Worm (Caenorhabditis elegans) whole organism, L2 larva: ENCODE data around the gene npr-39.

Experiments used
- C34F6.9 ChIP-seq: fragments of 150-350 bp; optimal IDR thresholded peaks from 2 replicates; lab custom pipeline; 2014; ENCODE audit warnings: missing biosample characterization, missing genetic modification characterization
- F13H6.1 ChIP-seq: sonication (generic microtip); optimal IDR thresholded peaks from 2 replicates; lab custom pipeline; 2016; ENCODE audit warnings: missing genetic modification characterization, missing compliant biosample characterization
- Y55F3AM.14 ChIP-seq: fragments of 200-800 bp; sonication (Bioruptor generic); optimal IDR thresholded peaks from 2 replicates; lab custom pipeline; 2018; ENCODE audit warnings: mild to moderate bottlenecking, missing genetic modification characterization, missing compliant biosample characterization
- alr-1 ChIP-seq: fragments of 150-350 bp; optimal IDR thresholded peaks from 2 replicates; lab custom pipeline; 2014; ENCODE audit warnings: missing biosample characterization, missing genetic modification characterization
- aly-2 ChIP-seq: fragments of 150-350 bp; optimal IDR thresholded peaks from 2 replicates; lab custom pipeline; 2014; ENCODE audit warnings: missing biosample characterization, missing genetic modification characterization
- blmp-1 ChIP-seq: sonication (generic microtip); optimal IDR thresholded peaks from 2 replicates; lab custom pipeline; 2017; ENCODE audit warnings: missing genetic modification characterization, mild to moderate bottlenecking, missing compliant biosample characterization, antibody characterized with exemption, moderate library complexity; ENCODE audit not compliant: insufficient read depth
- ceh-16 ChIP-seq: fragments of 150-350 bp; optimal IDR thresholded peaks from 2 replicates; lab custom pipeline; 2014; ENCODE audit warnings: missing biosample characterization, missing genetic modification characterization
- ceh-82 ChIP-seq: fragments of 150-350 bp; optimal IDR thresholded peaks from 2 replicates; lab custom pipeline; 2014; ENCODE audit warnings: missing biosample characterization, missing genetic modification characterization
- crh-2 ChIP-seq: sonication (generic microtip); optimal IDR thresholded peaks from 2 replicates; lab custom pipeline; 2017; ENCODE audit warnings: missing biosample characterization, missing genetic modification characterization
- dmd-4 ChIP-seq: sonication (generic microtip); optimal IDR thresholded peaks from 2 replicates; lab custom pipeline; 2017; ENCODE audit warnings: missing biosample characterization, missing genetic modification characterization
- egl-27 ChIP-seq: sonication (generic microtip); optimal IDR thresholded peaks from 3 replicates; lab custom pipeline; 2017; ENCODE audit warnings: missing biosample characterization, missing genetic modification reagents, missing genetic modification characterization
- elt-1 ChIP-seq: fragments of 150-350 bp; optimal IDR thresholded peaks from 2 replicates; lab custom pipeline; 2014; ENCODE audit warnings: missing biosample characterization, missing genetic modification characterization
- fos-1 ChIP-seq: fragments of 150-350 bp; optimal IDR thresholded peaks from 2 replicates; lab custom pipeline; 2014; ENCODE audit warnings: missing biosample characterization, missing genetic modification characterization
- gmeb-1 ChIP-seq: fragments of 150-350 bp; optimal IDR thresholded peaks from 2 replicates; lab custom pipeline; 2014; ENCODE audit warnings: missing biosample characterization, missing genetic modification characterization
- lin-11 ChIP-seq: fragments of 150-350 bp; sonication (generic microtip); optimal IDR thresholded peaks from 2 replicates; lab custom pipeline; 2014; ENCODE audit warnings: missing biosample characterization, missing genetic modification characterization, inconsistent platforms, mixed read lengths
- lin-13 ChIP-seq: fragments of 150-350 bp; optimal IDR thresholded peaks from 2 replicates; lab custom pipeline; 2014; ENCODE audit warnings: missing biosample characterization, missing genetic modification reagents, missing genetic modification characterization
- lin-39 ChIP-seq: fragments of 150-350 bp; optimal IDR thresholded peaks from 2 replicates; lab custom pipeline; 2014; ENCODE audit warnings: missing biosample characterization, missing genetic modification reagents, missing genetic modification characterization
- lsy-2 ChIP-seq, 2 experiments: fragments of 150-350 bp in 1 of 2; sonication (generic microtip) in 1 of 2; optimal IDR thresholded peaks; 2 replicates each; lab custom pipeline; 2014 to 2017; ENCODE audit warnings: missing biosample characterization in 2 of 2, missing genetic modification characterization in 2 of 2
- mab-5 ChIP-seq: fragments of 150-350 bp; optimal IDR thresholded peaks from 2 replicates; lab custom pipeline; 2014; ENCODE audit warnings: missing biosample characterization, missing genetic modification characterization
- mbf-1 ChIP-seq: sonication (generic microtip); optimal IDR thresholded peaks from 2 replicates; lab custom pipeline; 2017; ENCODE audit warnings: missing biosample characterization, missing genetic modification characterization
- mdl-1 ChIP-seq, 2 experiments: fragments of 150-350 bp in 1 of 2; sonication (generic microtip) in 1 of 2; optimal IDR thresholded peaks; 2 replicates each; lab custom pipeline; 2017; ENCODE audit warnings: missing biosample characterization in 2 of 2, missing genetic modification characterization in 2 of 2
- nhr-10 ChIP-seq: sonication (generic microtip); optimal IDR thresholded peaks from 2 replicates; lab custom pipeline; 2017; ENCODE audit warnings: missing biosample characterization, missing genetic modification characterization
- nhr-129 ChIP-seq: fragments of 150-350 bp; optimal IDR thresholded peaks from 2 replicates; lab custom pipeline; 2014; ENCODE audit warnings: missing biosample characterization, missing genetic modification characterization
- nhr-21 ChIP-seq: fragments of 150-350 bp; optimal IDR thresholded peaks from 2 replicates; lab custom pipeline; 2014; ENCODE audit warnings: missing biosample characterization, missing genetic modification characterization
- nhr-23 ChIP-seq: fragments of 150-350 bp; optimal IDR thresholded peaks from 2 replicates; lab custom pipeline; 2014; ENCODE audit warnings: missing biosample characterization, missing genetic modification reagents, missing genetic modification characterization
- nhr-25 ChIP-seq: fragments of 150-350 bp; sonication (generic microtip); optimal IDR thresholded peaks from 3 replicates; lab custom pipeline; 2014; ENCODE audit warnings: missing biosample characterization, missing genetic modification characterization
- nhr-6 ChIP-seq: fragments of 150-350 bp; optimal IDR thresholded peaks from 2 replicates; lab custom pipeline; 2014; ENCODE audit warnings: missing biosample characterization, missing genetic modification characterization
- peb-1 ChIP-seq: fragments of 150-350 bp; optimal IDR thresholded peaks from 2 replicates; lab custom pipeline; 2014; ENCODE audit warnings: missing biosample characterization, missing genetic modification characterization
- sem-4 ChIP-seq: fragments of 150-350 bp; optimal IDR thresholded peaks from 2 replicates; lab custom pipeline; 2014; ENCODE audit warnings: missing biosample characterization, missing genetic modification reagents, missing genetic modification characterization
- skn-1 ChIP-seq: sonication (generic microtip); optimal IDR thresholded peaks from 2 replicates; lab custom pipeline; 2017; ENCODE audit warnings: missing biosample characterization, missing genetic modification characterization
- sma-3 ChIP-seq: sonication (generic microtip); optimal IDR thresholded peaks from 2 replicates; lab custom pipeline; 2016; ENCODE audit warnings: missing genetic modification reagents, missing genetic modification characterization, missing compliant biosample characterization
- sma-9 ChIP-seq, 2 experiments: fragments of 150-350 bp in 1 of 2; sonication (generic microtip) in 1 of 2; optimal IDR thresholded peaks; 2 replicates each; lab custom pipeline; 2014 to 2016; ENCODE audit warnings: missing genetic modification characterization in 2 of 2, mild to moderate bottlenecking in 1 of 2, missing biosample characterization in 1 of 2, missing compliant biosample characterization in 1 of 2, missing genetic modification reagents in 1 of 2, moderate library complexity in 1 of 2
- snpc-4 ChIP-seq: fragments of 150-350 bp; optimal IDR thresholded peaks from 2 replicates; lab custom pipeline; 2014; ENCODE audit warnings: missing biosample characterization, missing genetic modification characterization
- unc-39 ChIP-seq: fragments of 150-350 bp; optimal IDR thresholded peaks from 2 replicates; lab custom pipeline; 2014; ENCODE audit warnings: missing biosample characterization, missing genetic modification characterization
- unc-55 ChIP-seq: fragments of 150-350 bp; sonication (generic microtip); optimal IDR thresholded peaks from 3 replicates; lab custom pipeline; 2014; ENCODE audit warnings: missing biosample characterization, missing genetic modification reagents, missing genetic modification characterization
- ztf-1 ChIP-seq: fragments of 200-800 bp; sonication (Bioruptor generic); conservative IDR thresholded peaks from 2 replicates; pipeline ENCODE4 v1.3.6; 2022; ENCODE audit warnings: missing genetic modification characterization, missing compliant biosample characterization
- ztf-11 ChIP-seq: sonication (generic microtip); optimal IDR thresholded peaks from 2 replicates; lab custom pipeline; 2017; ENCODE audit warnings: missing biosample characterization, missing genetic modification characterization

npr-39 gene

ce11 chrV:10036275-10036674, 30.6 kb upstream of the npr-39 start, which contains the start of gene T06E8.2:
Gene T06E8.2, minus strand, starts transcription at chrV:10036413.
- peak; percentile 53 for TF ChIP-seq egl-27
- peak; percentile 7 for TF ChIP-seq nhr-25 (tag; lab: Kevin White, UChicago)
- no peak for TF ChIP-seq elt-1
- TF ChIP-seq alr-1 (tag; lab: Kevin White, UChicago), result no peak
- TF ChIP-seq nhr-10 (tag; lab: Kevin White, UChicago), result no peak
- TF ChIP-seq unc-39 (tag; lab: Kevin White, UChicago), result no peak
- peak; percentile 85 for TF ChIP-seq F13H6.1
- no peak for TF ChIP-seq nhr-23 (tag; lab: Kevin White, UChicago)
- no peak for TF ChIP-seq gmeb-1
- no peak for TF ChIP-seq fos-1 (tag; lab: Kevin White, UChicago)
- TF ChIP-seq sma-3 (GFP tag; lab: Kevin White, UChicago), result peak; percentile 43
- no peak for TF ChIP-seq skn-1
- peak; percentile 33 for TF ChIP-seq snpc-4 (tag; lab: Kevin White, UChicago)
- TF ChIP-seq lsy-2 (tag; optimal IDR thresholded peaks at IDR 0.05; lab: Kevin White, UChicago), result peak in 1 of 2 experiments; percentile 69
- peak; percentile 66 for TF ChIP-seq nhr-129 (tag; lab: Kevin White, UChicago)
- no peak for TF ChIP-seq crh-2 (tag; lab: Kevin White, UChicago)
- no peak for TF ChIP-seq mdl-1 (tag; optimal IDR thresholded peaks at IDR 0.05; lab: Kevin White, UChicago)
- peak; percentile 84 for TF ChIP-seq sma-9 (GFP tag; optimal IDR thresholded peaks at IDR 0.05; lab: Kevin White, UChicago)
- no peak for TF ChIP-seq sma-9 (tag; optimal IDR thresholded peaks at IDR 0.05; lab: Kevin White, UChicago)
- TF ChIP-seq peb-1 (tag; lab: Kevin White, UChicago), result peak; percentile 41
- peak; percentile 27 for TF ChIP-seq sem-4 (tag; lab: Kevin White, UChicago)
- peak; percentile 50 for TF ChIP-seq C34F6.9 (tag; lab: Kevin White, UChicago)
- TF ChIP-seq ztf-1 (GFP tag; lab: Robert Waterston, UW), result no peak
- TF ChIP-seq lin-39 (tag; lab: Kevin White, UChicago), result no peak

DNA sequence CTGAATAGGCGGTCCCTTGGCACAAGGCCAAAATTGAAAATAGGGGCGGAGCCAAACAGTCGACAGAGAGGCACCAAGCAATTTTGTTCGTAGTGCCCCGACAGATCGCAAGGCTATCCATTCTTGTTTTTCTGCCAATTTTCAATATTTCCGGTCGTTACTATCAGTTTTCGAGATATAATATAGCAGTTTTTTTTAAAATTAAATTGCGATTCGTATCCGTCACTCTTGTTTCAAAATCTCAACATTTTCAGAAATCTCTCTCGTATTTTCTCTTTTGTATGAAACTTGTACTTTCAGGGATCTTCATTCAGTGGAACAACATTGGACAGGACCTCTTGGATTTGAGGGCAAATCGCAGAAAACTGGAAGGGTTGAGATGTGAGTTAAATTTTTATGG, 29.8 kb upstream of the npr-39 start, which contains the start of gene F57A8.1:
TSS of gene F57A8.1 (plus strand) at position 301 of the 400 bp plus-strand sequence.
- TF ChIP-seq unc-55, result no peak
- TF ChIP-seq sma-9 (GFP tag; optimal IDR thresholded peaks at IDR 0.05; lab: Kevin White, UChicago), result no peak
- TF ChIP-seq sma-9 (tag; optimal IDR thresholded peaks at IDR 0.05; lab: Kevin White, UChicago), result no peak
- TF ChIP-seq peb-1 (tag; lab: Kevin White, UChicago), result no peak

DNA sequence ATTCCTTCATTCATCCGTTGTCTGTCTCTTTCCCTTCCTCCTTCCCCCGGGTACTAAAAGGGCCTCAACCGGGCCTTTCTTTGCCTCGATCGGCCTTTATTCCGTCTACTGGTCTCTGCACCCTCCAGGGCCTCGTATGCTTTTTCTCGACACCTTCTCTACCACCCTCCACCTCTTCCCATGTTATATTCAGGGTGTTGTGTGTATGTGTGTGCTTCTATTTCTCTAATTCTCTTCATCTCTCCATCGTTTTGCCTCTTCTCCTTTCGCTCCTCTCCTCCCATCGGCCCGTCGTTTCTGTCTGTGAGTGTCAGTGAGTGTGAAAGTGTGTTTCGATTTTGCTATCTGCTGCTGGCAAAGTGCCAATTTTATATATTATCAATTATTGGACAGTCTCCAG, 27.0 kb upstream of the npr-39 start:
- TF ChIP-seq lsy-2 (tag; optimal IDR thresholded peaks at IDR 0.05; lab: Kevin White, UChicago), result peak; percentile 19 to 86
- peak; percentile 84 for TF ChIP-seq nhr-129 (tag; lab: Kevin White, UChicago)
- TF ChIP-seq peb-1 (tag; lab: Kevin White, UChicago), result no peak
- TF ChIP-seq gmeb-1, result peak; percentile 47
- peak; percentile 67 for TF ChIP-seq sem-4 (tag; lab: Kevin White, UChicago)
- TF ChIP-seq lin-11 (tag; lab: Kevin White, UChicago), result peak; percentile 28
- peak in 1 of 2 experiments; percentile 6 for TF ChIP-seq mdl-1 (tag; optimal IDR thresholded peaks at IDR 0.05; lab: Kevin White, UChicago)
- no peak for TF ChIP-seq ceh-16 (tag; lab: Kevin White, UChicago)
- no peak for TF ChIP-seq mbf-1 (tag; lab: Kevin White, UChicago)
- TF ChIP-seq elt-1, result no peak
- TF ChIP-seq nhr-21 (tag; lab: Kevin White, UChicago), result peak; percentile 11
- TF ChIP-seq egl-27, result peak; percentile 67
- TF ChIP-seq unc-55, result peak; percentile 65
- TF ChIP-seq aly-2 (tag; lab: Kevin White, UChicago), result no peak
- TF ChIP-seq sma-9 (GFP tag; optimal IDR thresholded peaks at IDR 0.05; lab: Kevin White, UChicago), result peak; percentile 81
- TF ChIP-seq sma-9 (tag; optimal IDR thresholded peaks at IDR 0.05; lab: Kevin White, UChicago), result no peak
- TF ChIP-seq nhr-25 (tag; lab: Kevin White, UChicago), result peak; percentile 76
- TF ChIP-seq F13H6.1, result peak; percentile 82
- peak; percentile 73 for TF ChIP-seq crh-2 (tag; lab: Kevin White, UChicago)
- peak; percentile 50 for TF ChIP-seq Y55F3AM.14 (GFP tag; lab: Kevin White, UChicago)
- no peak for TF ChIP-seq ceh-82 (tag; lab: Kevin White, UChicago)
- TF ChIP-seq ztf-11 (tag; lab: Kevin White, UChicago), result no peak
- peak; percentile 24 for TF ChIP-seq mab-5 (tag; lab: Kevin White, UChicago)
- no peak for TF ChIP-seq dmd-4 (tag; lab: Kevin White, UChicago)
- TF ChIP-seq nhr-10 (tag; lab: Kevin White, UChicago), result no peak
- TF ChIP-seq snpc-4 (tag; lab: Kevin White, UChicago), result peak; percentile 11
- peak; percentile 34 for TF ChIP-seq lin-13 (GFP tag; lab: Kevin White, UChicago)
- TF ChIP-seq sma-3 (GFP tag; lab: Kevin White, UChicago), result peak; percentile 71
- TF ChIP-seq fos-1 (tag; lab: Kevin White, UChicago), result peak; percentile 81
- peak; percentile 75 for TF ChIP-seq C34F6.9 (tag; lab: Kevin White, UChicago)
- TF ChIP-seq nhr-6, result peak; percentile 27
- TF ChIP-seq blmp-1 (tag; lab: Kevin White, UChicago), result peak; percentile 6
- no peak for TF ChIP-seq unc-39 (tag; lab: Kevin White, UChicago)
